Worm (Caenorhabditis elegans) whole organism, L3 larva: Measurements from ENCODE around the gene col-105.

Source experiments
- fos-1 ChIP-seq: fragments of 150-350 bp; optimal IDR thresholded peaks from 2 replicates; lab custom pipeline; 2014; ENCODE audit warnings: missing biosample characterization, missing genetic modification characterization
- lin-15B ChIP-seq: fragments of 150-350 bp; optimal IDR thresholded peaks from 2 replicates; lab custom pipeline; 2014; ENCODE audit warnings: missing biosample characterization, missing genetic modification characterization
- mdl-1 ChIP-seq: fragments of 150-350 bp; optimal IDR thresholded peaks from 2 replicates; lab custom pipeline; 2014; ENCODE audit warnings: missing biosample characterization, missing genetic modification characterization
- pha-4 ChIP-seq: fragments of 150-350 bp; optimal IDR thresholded peaks from 2 replicates; lab custom pipeline; 2014; ENCODE audit warnings: missing biosample characterization, missing genetic modification reagents, missing genetic modification characterization
- pqm-1 ChIP-seq: fragments of 150-350 bp; optimal IDR thresholded peaks from 2 replicates; lab custom pipeline; 2017; ENCODE audit warnings: missing biosample characterization, missing genetic modification characterization, inconsistent platforms
- snpc-4 ChIP-seq: fragments of 150-350 bp; optimal IDR thresholded peaks from 2 replicates; lab custom pipeline; 2014; ENCODE audit warnings: missing biosample characterization, missing genetic modification characterization
- unc-62 ChIP-seq: fragments of 150-350 bp; sonication (generic microtip); optimal IDR thresholded peaks from 4 replicates; lab custom pipeline; 2014; ENCODE audit warnings: missing biosample characterization, missing genetic modification reagents, missing genetic modification characterization
- ztf-11 ChIP-seq: fragments of 150-350 bp; optimal IDR thresholded peaks from 2 replicates; lab custom pipeline; 2014; ENCODE audit warnings: missing biosample characterization, missing genetic modification characterization

- TF ChIP-seq unc-62 (GFP tag; lab: Kevin White, UChicago): no peak
- no peak for TF ChIP-seq ztf-11 (tag; lab: Kevin White, UChicago)
- TF ChIP-seq mdl-1: no peak
- no peak for TF ChIP-seq pha-4 (tag; lab: Kevin White, UChicago)
- no peak for TF ChIP-seq snpc-4
- TF ChIP-seq lin-15B (tag; lab: Kevin White, UChicago): no peak
- TF ChIP-seq fos-1 (tag; lab: Kevin White, UChicago): no peak
- no peak for TF ChIP-seq pqm-1 (tag; lab: Kevin White, UChicago)
These were observed 18.7 kb upstream of the col-105 start for ce11 chrIV:1377699-1378098.
